Fruit fly (Drosophila melanogaster) whole organism, embryonic: ENCODE data around the gene Sema5c.
A peak's percentile ranks its signal among the peaks of the same experiment; 100 is the strongest.

ENCODE experiments used
- Blimp-1 ChIP-seq: fragments of 200-800 bp; sonication (Bioruptor generic); optimal IDR thresholded peaks from 3 replicates; lab custom pipeline; 2018; ENCODE audit warnings: missing biosample characterization, missing genetic modification characterization, mild to moderate bottlenecking, moderate library complexity, missing genetic modification reagents
- C15 ChIP-seq: fragments of 200-800 bp; sonication (Bioruptor generic); IDR thresholded peaks from 3 replicates; pipeline ENCODE4 v1.3.6; 2022; ENCODE audit warnings: missing biosample characterization, missing genetic modification characterization
- CG11398 ChIP-seq: fragments of 200-800 bp; sonication (Bioruptor generic); optimal IDR thresholded peaks from 2 replicates; lab custom pipeline; 2016; ENCODE audit warnings: missing biosample characterization, missing genetic modification characterization
- CG12104 ChIP-seq: fragments of 200-800 bp; sonication (Bioruptor generic); optimal IDR thresholded peaks from 3 replicates; lab custom pipeline; 2016; ENCODE audit warnings: missing biosample characterization, missing genetic modification characterization
- CG12219 ChIP-seq: fragments of 200-800 bp; sonication (Bioruptor generic); optimal IDR thresholded peaks from 3 replicates; lab custom pipeline; 2018; ENCODE audit warnings: missing biosample characterization, mild to moderate bottlenecking, missing genetic modification characterization
- CG12391 ChIP-seq: fragments of 200-800 bp; sonication (Bioruptor generic); optimal IDR thresholded peaks from 3 replicates; lab custom pipeline; 2018; ENCODE audit warnings: missing biosample characterization, mild to moderate bottlenecking, missing genetic modification characterization, moderate library complexity
- CG12659 ChIP-seq: fragments of 200-800 bp; sonication (Bioruptor generic); optimal IDR thresholded peaks from 3 replicates; lab custom pipeline; 2017; ENCODE audit warnings: mild to moderate bottlenecking, missing biosample characterization, missing genetic modification reagents, missing genetic modification characterization
- CG12942 ChIP-seq: fragments of 200-800 bp; sonication (Bioruptor generic); optimal IDR thresholded peaks from 3 replicates; lab custom pipeline; 2016; ENCODE audit warnings: missing biosample characterization, missing genetic modification characterization
- CG1529 ChIP-seq: fragments of 200-800 bp; sonication (Bioruptor generic); optimal IDR thresholded peaks from 3 replicates; lab custom pipeline; 2018; ENCODE audit warnings: missing biosample characterization, missing genetic modification characterization
- CG1602 ChIP-seq: fragments of 200-800 bp; sonication (Bioruptor generic); optimal IDR thresholded peaks from 3 replicates; lab custom pipeline; 2016; ENCODE audit warnings: missing biosample characterization, missing genetic modification characterization
- CG1603 ChIP-seq: fragments of 200-800 bp; sonication (Bioruptor generic); optimal IDR thresholded peaks from 2 replicates; lab custom pipeline; 2019; ENCODE audit warnings: missing biosample characterization, mild to moderate bottlenecking, missing genetic modification characterization, moderate library complexity
- CG17361 ChIP-seq: fragments of 200-800 bp; sonication (Bioruptor generic); IDR thresholded peaks from 3 replicates; pipeline ENCODE4 v1.3.6; 2022; ENCODE audit warnings: missing biosample characterization, missing genetic modification characterization
- CG2120 ChIP-seq: fragments of 200-800 bp; sonication (Bioruptor generic); optimal IDR thresholded peaks from 3 replicates; lab custom pipeline; 2016; ENCODE audit warnings: missing biosample characterization, missing genetic modification characterization
- CG2712 ChIP-seq: fragments of 200-800 bp; optimal IDR thresholded peaks from 3 replicates; lab custom pipeline; 2019; ENCODE audit warnings: missing biosample characterization, mild to moderate bottlenecking, missing genetic modification characterization, moderate library complexity
- CG3065 ChIP-seq: fragments of 200-800 bp; sonication (Bioruptor generic); optimal IDR thresholded peaks from 2 replicates; lab custom pipeline; 2016; ENCODE audit warnings: missing biosample characterization, missing genetic modification characterization
- CG3407 ChIP-seq: fragments of 200-800 bp; sonication (Bioruptor generic); optimal IDR thresholded peaks from 2 replicates; lab custom pipeline; 2018; ENCODE audit warnings: missing biosample characterization, mild to moderate bottlenecking, missing genetic modification characterization
- CG4404 ChIP-seq: fragments of 200-800 bp; sonication (Bioruptor generic); IDR thresholded peaks from 2 replicates; pipeline ENCODE4 v1.3.6; 2022; ENCODE audit warnings: missing biosample characterization, missing genetic modification characterization
- CG6272 ChIP-seq: fragments of 200-800 bp; sonication (Bioruptor generic); IDR thresholded peaks from 2 replicates; pipeline ENCODE4 v1.3.6; 2022; ENCODE audit warnings: missing biosample characterization, missing genetic modification characterization
- CG6689 ChIP-seq: fragments of 200-800 bp; sonication (Bioruptor generic); IDR thresholded peaks from 2 replicates; pipeline ENCODE4 v1.3.6; 2022; ENCODE audit warnings: missing biosample characterization, missing genetic modification characterization
- CG7372 ChIP-seq: fragments of 200-800 bp; sonication (Bioruptor generic); IDR thresholded peaks from 2 replicates; pipeline ENCODE4 v1.3.6; 2022; ENCODE audit warnings: missing biosample characterization, missing genetic modification characterization
- CG7556 ChIP-seq: fragments of 200-800 bp; sonication (Bioruptor generic); optimal IDR thresholded peaks from 2 replicates; lab custom pipeline; 2017; ENCODE audit warnings: missing biosample characterization, mild to moderate bottlenecking, missing genetic modification characterization
- CG7839 ChIP-seq: fragments of 200-800 bp; sonication (Bioruptor generic); optimal IDR thresholded peaks from 3 replicates; lab custom pipeline; 2018; ENCODE audit warnings: missing biosample characterization, mild to moderate bottlenecking, missing genetic modification characterization, moderate library complexity
- CG8281 ChIP-seq: fragments of 200-800 bp; sonication (Bioruptor generic); optimal IDR thresholded peaks from 2 replicates; lab custom pipeline; 2018; ENCODE audit warnings: missing biosample characterization, mild to moderate bottlenecking, missing genetic modification characterization, moderate library complexity
- CG8290 ChIP-seq, 3 experiments: fragments of 200-800 bp; sonication (Bioruptor generic); optimal IDR thresholded peaks; 2 replicates each; lab custom pipeline; 2016 to 2019; ENCODE audit warnings: missing biosample characterization in 3 of 3, missing genetic modification characterization in 3 of 3, mild to moderate bottlenecking in 2 of 3, moderate library complexity in 1 of 3
- CoRest ChIP-seq: fragments of 200-800 bp; sonication (Bioruptor generic); optimal IDR thresholded peaks from 3 replicates; lab custom pipeline; 2018; ENCODE audit warnings: missing biosample characterization, mild to moderate bottlenecking, missing genetic modification characterization, moderate library complexity
- Dbx ChIP-seq: fragments of 200-800 bp; sonication (Bioruptor generic); IDR thresholded peaks from 3 replicates; pipeline ENCODE4 v1.3.6; 2022; ENCODE audit warnings: missing biosample characterization, missing genetic modification characterization
- Drgx ChIP-seq: fragments of 200-800 bp; sonication (Bioruptor generic); IDR thresholded peaks from 2 replicates; pipeline ENCODE4 v1.3.6; 2022; ENCODE audit warnings: missing biosample characterization, missing genetic modification characterization
- ERR ChIP-seq: fragments of 200-800 bp; sonication (Bioruptor generic); optimal IDR thresholded peaks from 2 replicates; lab custom pipeline; 2016; ENCODE audit warnings: missing biosample characterization, missing genetic modification characterization
- Fer3 ChIP-seq: fragments of 200-800 bp; sonication (Bioruptor generic); optimal IDR thresholded peaks from 2 replicates; lab custom pipeline; 2018; ENCODE audit warnings: missing biosample characterization, mild to moderate bottlenecking, missing genetic modification characterization, moderate library complexity
- H2.0 ChIP-seq: fragments of 200-800 bp; sonication (Bioruptor generic); IDR thresholded peaks from 2 replicates; pipeline ENCODE4 v1.3.6; 2022; ENCODE audit warnings: missing biosample characterization, missing genetic modification characterization
- Pdp1 ChIP-seq, 2 experiments: fragments of 200-800 bp; sonication (Bioruptor generic); optimal IDR thresholded peaks; 3 replicates each; lab custom pipeline; 2016; ENCODE audit warnings: missing biosample characterization in 2 of 2, missing genetic modification characterization in 2 of 2, mild to moderate bottlenecking in 1 of 2, moderate library complexity in 1 of 2
- Rx ChIP-seq: fragments of 200-800 bp; sonication (Bioruptor generic); IDR thresholded peaks from 2 replicates; pipeline ENCODE4 v1.3.6; 2022; ENCODE audit warnings: missing biosample characterization, missing genetic modification characterization
- Sox100B ChIP-seq: fragments of 200-800 bp; sonication (Bioruptor generic); optimal IDR thresholded peaks from 3 replicates; lab custom pipeline; 2018; ENCODE audit warnings: missing biosample characterization, mild to moderate bottlenecking, missing genetic modification characterization
- Taf1 ChIP-seq: fragments of 200-800 bp; sonication (Bioruptor generic); IDR thresholded peaks from 2 replicates; pipeline ENCODE4 v1.3.6; 2022; ENCODE audit warnings: missing biosample characterization, missing genetic modification characterization
- al ChIP-seq: fragments of 200-800 bp; sonication (Bioruptor generic); IDR thresholded peaks from 2 replicates; pipeline ENCODE4 v1.3.6; 2022; ENCODE audit warnings: missing biosample characterization, missing genetic modification characterization
- chinmo ChIP-seq: fragments of 200-800 bp; sonication (Bioruptor generic); IDR thresholded peaks from 4 replicates; pipeline ENCODE4 v1.3.6; 2022; ENCODE audit warnings: missing biosample characterization, missing genetic modification characterization; ENCODE audit not compliant: partially characterized antibody
- chm ChIP-seq: fragments of 200-800 bp; sonication (Bioruptor generic); IDR thresholded peaks from 2 replicates; pipeline ENCODE4 v1.3.6; 2022; ENCODE audit warnings: missing biosample characterization, missing genetic modification characterization
- dimm ChIP-seq: fragments of 200-800 bp; sonication (Bioruptor generic); IDR thresholded peaks from 2 replicates; pipeline ENCODE4 v1.3.6; 2022; ENCODE audit warnings: missing biosample characterization, missing genetic modification characterization
- gro ChIP-seq: fragments of 200-800 bp; sonication (Bioruptor generic); optimal IDR thresholded peaks from 2 replicates; lab custom pipeline; 2016; ENCODE audit warnings: missing biosample characterization, missing genetic modification characterization
- knrl ChIP-seq: fragments of 200-800 bp; sonication (Bioruptor generic); IDR thresholded peaks from 3 replicates; pipeline ENCODE4 v1.3.6; 2022; ENCODE audit warnings: missing biosample characterization, missing genetic modification characterization; ENCODE audit not compliant: partially characterized antibody
- mirr ChIP-seq: fragments of 200-800 bp; sonication (Bioruptor generic); optimal IDR thresholded peaks from 3 replicates; lab custom pipeline; 2018; ENCODE audit warnings: missing biosample characterization, mild to moderate bottlenecking, missing genetic modification characterization
- ro ChIP-seq: fragments of 200-800 bp; sonication (Bioruptor generic); IDR thresholded peaks from 2 replicates; pipeline ENCODE4 v1.3.6; 2022; ENCODE audit warnings: missing biosample characterization, missing genetic modification characterization
- row ChIP-seq: fragments of 200-800 bp; sonication (Bioruptor generic); IDR thresholded peaks from 3 replicates; pipeline ENCODE4 v1.3.6; 2022; ENCODE audit warnings: missing biosample characterization, missing genetic modification characterization
- schlank ChIP-seq: fragments of 200-800 bp; sonication (Bioruptor generic); optimal IDR thresholded peaks from 2 replicates; lab custom pipeline; 2018; ENCODE audit warnings: missing biosample characterization, mild to moderate bottlenecking, missing genetic modification characterization
- stc ChIP-seq: fragments of 200-800 bp; sonication (Bioruptor generic); IDR thresholded peaks from 2 replicates; pipeline ENCODE4 v1.3.6; 2022; ENCODE audit warnings: missing biosample characterization, missing genetic modification characterization
- sug ChIP-seq: fragments of 200-800 bp; optimal IDR thresholded peaks from 2 replicates; lab custom pipeline; 2019; ENCODE audit warnings: missing biosample characterization, mild to moderate bottlenecking, missing genetic modification characterization, moderate library complexity
- vvl ChIP-seq: fragments of 200-800 bp; sonication (Bioruptor generic); IDR thresholded peaks from 2 replicates; pipeline ENCODE4 v1.3.6; 2022; ENCODE audit warnings: missing biosample characterization, missing genetic modification characterization
- wek ChIP-seq: fragments of 200-800 bp; sonication (Bioruptor generic); optimal IDR thresholded peaks from 3 replicates; lab custom pipeline; 2018; ENCODE audit warnings: missing biosample characterization, mild to moderate bottlenecking, missing genetic modification characterization, moderate library complexity

Gene Sema5c

DNA sequence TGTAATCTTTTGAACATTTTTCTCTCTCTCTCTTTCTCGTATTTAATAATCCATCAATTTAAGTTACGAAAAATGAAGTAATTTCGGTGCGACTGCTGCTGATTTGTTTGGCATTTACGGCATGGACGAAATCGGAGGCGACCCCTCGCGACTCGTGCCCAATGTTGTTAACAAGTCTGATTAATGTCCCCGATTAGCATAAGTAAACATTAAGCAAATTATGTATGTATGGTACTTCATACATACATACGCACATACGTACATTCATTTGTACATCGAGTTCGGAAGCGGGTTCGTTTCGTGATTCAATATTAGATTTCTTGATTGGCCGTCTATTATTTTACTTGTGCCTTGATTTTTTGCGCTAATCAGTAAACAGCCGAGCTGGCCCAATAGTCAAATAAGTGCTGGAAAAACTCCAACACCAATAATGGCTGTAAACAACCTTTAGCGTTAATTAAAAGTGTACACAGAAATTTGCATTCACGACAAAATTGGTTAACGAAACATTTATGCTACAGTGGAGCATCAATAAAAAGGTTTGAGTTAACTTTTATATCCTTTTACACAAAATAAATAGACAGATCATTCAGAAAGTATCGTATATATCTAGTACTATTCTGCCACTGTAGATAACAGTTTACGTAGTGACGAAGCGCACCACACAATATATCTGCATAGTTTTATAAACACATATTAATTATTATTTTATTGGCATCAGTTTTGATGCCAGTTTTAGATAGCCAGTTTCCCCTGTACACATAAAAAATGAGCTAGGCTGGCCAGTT, 9.5 kb upstream of the Sema5c start (continued):
- TF ChIP-seq Fer3 (tag; lab: Kevin White, UChicago) (peak; percentile 71), ro (no peak), Drgx (peak; percentile 38; the same call in 1 of the 2 replicates), CG12104 (peak; percentile 9), CG12659 (GFP tag; lab: Kevin White, UChicago) (peak; percentile 69), knrl (GFP tag; lab: Robert Waterston, UW) (no peak), CG8290 (GFP tag; optimal IDR thresholded peaks at IDR 0.05; lab: Kevin White, UChicago) (no peak), CG8290 (tag; optimal IDR thresholded peaks at IDR 0.05; lab: Kevin White, UChicago) (peak in 1 of 2 experiments; percentile 36), Dbx (GFP tag; lab: Robert Waterston, UW) (peak; percentile 55; the same call in 1 of the 3 replicates), row (GFP tag; lab: Robert Waterston, UW) (peak; percentile 84), CG4404 (GFP tag; lab: Robert Waterston, UW) (0 out of 2 replicates have a peak, but pooled peaks have one; percentile 55), vvl (GFP tag; lab: Robert Waterston, UW) (peak; percentile 56; the same call in 1 of the 2 replicates), sug (tag; lab: Kevin White, UChicago) (peak; percentile 74), al (GFP tag; lab: Robert Waterston, UW) (peak; percentile 74), gro (GFP tag; lab: Kevin White, UChicago) (peak; percentile 44), Blimp-1 (no peak), wek (GFP tag; lab: Kevin White, UChicago) (peak; percentile 55), CoRest (peak; percentile 80), chm (GFP tag; lab: Robert Waterston, UW) (no peak), CG12219 (GFP tag; lab: Kevin White, UChicago) (peak; percentile 50), CG12391 (peak; percentile 56), CG7556 (GFP tag; lab: Kevin White, UChicago) (peak; percentile 60), Pdp1 (GFP tag; optimal IDR thresholded peaks at IDR 0.05; lab: Kevin White, UChicago) (peak; percentile 33 to 45), Rx (0 out of 2 replicates have a peak, but pooled peaks have one; percentile 28), CG1529 (GFP tag; lab: Kevin White, UChicago) (peak; percentile 12), CG2712 (peak; percentile 49), CG17361 (GFP tag; lab: Robert Waterston, UW) (peak; percentile 64; the same call in 2 of the 3 replicates), CG11398 (GFP tag; lab: Kevin White, UChicago) (peak; percentile 15), chinmo (peak; percentile 78; the same call in 1 of the 4 replicates), CG3407 (GFP tag; lab: Kevin White, UChicago) (peak; percentile 1), CG8281 (tag; lab: Kevin White, UChicago) (peak; percentile 24), dimm (GFP tag; lab: Robert Waterston, UW) (no peak; the same call in 1 of the 2 replicates), CG6689 (GFP tag; lab: Robert Waterston, UW) (peak; percentile 52; the same call in 1 of the 2 replicates), CG7839 (tag; lab: Kevin White, UChicago) (peak; percentile 77), CG2120 (GFP tag; lab: Kevin White, UChicago) (peak; percentile 77), ERR (no peak), Taf1 (GFP tag; lab: Robert Waterston, UW) (peak; percentile 66), H2.0 (GFP tag; lab: Robert Waterston, UW) (peak; percentile 44; the same call in 1 of the 2 replicates), C15 (no peak), CG6272 (GFP tag; lab: Robert Waterston, UW) (peak; percentile 25; the same call in 1 of the 2 replicates), CG7372 (GFP tag; lab: Robert Waterston, UW) (peak; percentile 50), CG1602 (GFP tag; lab: Kevin White, UChicago) (peak; percentile 41), CG12942 (peak; percentile 43), schlank (tag; lab: Kevin White, UChicago) (peak; percentile 36), Sox100B (peak; percentile 68), stc (GFP tag; lab: Robert Waterston, UW) (peak; percentile 54; the same call in 1 of the 2 replicates), mirr (peak; percentile 74), CG1603 (tag; lab: Kevin White, UChicago) (peak; percentile 17), CG3065 (GFP tag; lab: Kevin White, UChicago) (no peak)
